Worm (Caenorhabditis elegans) whole organism, mixed stage, embryonic: Measurements from ENCODE around the gene nhr-67.

Source experiments
- drap-1 ChIP-seq: fragments of 200-800 bp; sonication (Bioruptor generic); optimal IDR thresholded peaks from 3 replicates; lab custom pipeline; 2018; ENCODE audit warnings: mild to moderate bottlenecking, missing genetic modification characterization, missing compliant biosample characterization
- flh-1 ChIP-seq: fragments of 200-800 bp; sonication (Bioruptor generic); optimal IDR thresholded peaks from 2 replicates; lab custom pipeline; 2018; ENCODE audit warnings: mild to moderate bottlenecking, missing genetic modification characterization, moderate library complexity, missing compliant biosample characterization
- mab-5 ChIP-seq: fragments of 150-350 bp; optimal IDR thresholded peaks from 2 replicates; lab custom pipeline; 2014; ENCODE audit warnings: missing biosample characterization, missing genetic modification characterization
- nhr-12 ChIP-seq: fragments of 150-350 bp; optimal IDR thresholded peaks from 2 replicates; lab custom pipeline; 2014; ENCODE audit warnings: missing biosample characterization, missing genetic modification characterization
- nhr-76 ChIP-seq: sonication (generic microtip); optimal IDR thresholded peaks from 2 replicates; lab custom pipeline; 2017; ENCODE audit warnings: missing biosample characterization, missing genetic modification characterization
- pha-4 ChIP-seq: fragments of 150-350 bp; optimal IDR thresholded peaks from 2 replicates; lab custom pipeline; 2018; ENCODE audit warnings: missing biosample characterization, missing genetic modification reagents, missing genetic modification characterization
- ztf-11 ChIP-seq: fragments of 150-350 bp; optimal IDR thresholded peaks from 2 replicates; lab custom pipeline; 2014; ENCODE audit warnings: missing biosample characterization, missing genetic modification characterization

- TF ChIP-seq nhr-76 (no peak), nhr-12 (tag; lab: Kevin White, UChicago) (no peak), ztf-11 (no peak), mab-5 (tag; lab: Kevin White, UChicago) (no peak), pha-4 (tag; lab: Kevin White, UChicago) (no peak), flh-1 (GFP tag; lab: Kevin White, UChicago) (no peak), drap-1 (GFP tag; lab: Kevin White, UChicago) (no peak)
These were observed 48.5 kb downstream of the nhr-67 start, which contains the start of gene zip-6 for ce11 chrIV:11218037-11218436.
